Fruit fly (Drosophila melanogaster): ENCODE data around the gene CG10163.

The CG10163 gene

DNA sequence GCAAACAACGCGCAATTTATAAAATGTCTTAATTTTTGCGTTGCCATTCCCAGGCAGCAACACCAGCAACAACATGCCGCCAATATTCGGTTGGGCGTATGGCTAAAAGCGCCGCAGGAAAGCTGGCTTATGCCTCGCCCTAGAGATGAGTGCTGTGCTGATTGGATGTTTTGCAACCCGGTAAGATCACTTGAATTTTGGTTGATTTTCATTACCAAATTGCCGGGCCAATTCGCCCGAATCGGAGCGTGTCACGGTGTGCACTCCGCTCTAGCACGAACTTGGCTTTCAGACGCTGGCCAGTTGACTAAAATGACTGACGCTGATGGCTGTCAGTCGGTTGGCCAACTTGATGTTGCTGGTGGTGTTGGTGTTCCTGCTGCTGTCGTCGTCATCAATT is 26.9 kb upstream of the CG10163 start (continued):
- TF ChIP-seq Hr39 (GFP tag; optimal IDR thresholded peaks at IDR 0.05) (peak; percentile 38), Lpt (GFP tag; optimal IDR thresholded peaks at IDR 0.05) (peak; percentile 10), Eip78C (GFP tag) (peak; percentile 83), CG16779 (tag; optimal IDR thresholded peaks at IDR 0.05) (peak; percentile 8), salr (GFP tag; optimal IDR thresholded peaks at IDR 0.05) (peak in 1 of 2 experiments; percentile 46), Met (GFP tag; optimal IDR thresholded peaks at IDR 0.05) (peak; percentile 52), Gug (GFP tag; IDR thresholded peaks at IDR 0.05) (no peak), svp (GFP tag) (peak; percentile 86), Eip75B (GFP tag; optimal IDR thresholded peaks at IDR 0.05) (peak; percentile 49), Ets96B (tag; optimal IDR thresholded peaks at IDR 0.05) (peak; percentile 58), CG8119 (GFP tag; IDR thresholded peaks at IDR 0.05) (peak; percentile 69; the same call in 2 of the 3 replicates), fd59A (GFP tag; optimal IDR thresholded peaks at IDR 0.05) (peak; percentile 54)

DNA sequence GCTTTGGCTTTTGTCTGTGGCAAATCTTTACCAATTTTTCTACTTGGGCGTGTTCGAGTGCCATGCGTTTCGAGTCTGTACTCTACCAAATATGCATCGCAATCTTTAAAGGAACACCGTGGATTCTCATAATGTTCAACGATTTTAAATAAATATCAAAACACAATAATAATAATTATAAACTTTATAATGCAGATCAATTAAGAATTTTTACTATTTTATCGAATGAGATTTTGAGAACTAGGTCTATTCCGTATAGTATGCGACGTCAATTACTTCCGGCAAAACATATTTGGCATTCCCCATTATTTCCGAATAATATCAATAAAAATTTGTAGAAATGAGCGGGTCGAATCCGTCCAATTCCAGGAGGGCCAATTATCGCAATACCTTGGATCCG is 16.9 kb upstream of the CG10163 start, which contains the start of gene CG43168:
Gene CG43168, plus strand, starts transcription at position 301 of the 400 bp plus-strand sequence.
- no peak for TF ChIP-seq CG11294 (GFP tag; IDR thresholded peaks at IDR 0.05)
- TF ChIP-seq Eip78C (GFP tag), result peak; percentile 25

DNA sequence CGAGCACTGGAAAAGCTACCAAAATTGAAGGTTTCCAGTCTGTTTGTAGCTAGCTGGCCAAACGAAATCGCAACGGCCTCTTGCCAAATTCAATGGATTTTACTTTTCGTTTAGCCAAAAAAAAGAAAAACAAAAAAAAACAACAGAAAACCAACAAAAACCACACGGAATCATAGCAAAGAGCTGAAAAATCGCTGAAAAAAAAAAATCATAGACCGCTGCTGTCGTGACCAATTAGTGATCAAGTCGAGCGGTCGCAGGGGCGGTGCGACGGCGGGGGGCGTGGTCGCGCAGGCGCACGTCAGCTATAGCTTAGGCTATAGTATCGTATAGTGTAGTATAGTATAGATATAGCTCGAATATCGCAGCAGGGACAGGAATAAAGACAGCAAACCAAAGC is 16.4 kb upstream of the CG10163 start:
- no peak for TF ChIP-seq CG3032 (tag; optimal IDR thresholded peaks at IDR 0.05)
- TF ChIP-seq salr (GFP tag; optimal IDR thresholded peaks at IDR 0.05), result no peak
- peak; percentile 53 for TF ChIP-seq net (GFP tag; optimal IDR thresholded peaks at IDR 0.05)
- no peak for TF ChIP-seq Blimp-1 (GFP tag; optimal IDR thresholded peaks at IDR 0.05)
- TF ChIP-seq CG32006 (GFP tag; optimal IDR thresholded peaks at IDR 0.05), result peak; percentile 15
- peak; percentile 40; the same call in 1 of the 2 replicates for TF ChIP-seq CG11294 (GFP tag; IDR thresholded peaks at IDR 0.05)
- TF ChIP-seq Hr39 (GFP tag; optimal IDR thresholded peaks at IDR 0.05), result no peak
- TF ChIP-seq CG11762 (GFP tag; optimal IDR thresholded peaks at IDR 0.05; ENCODE audit: insufficient read depth), result no peak
- no peak for TF ChIP-seq CG4318 (GFP tag; optimal IDR thresholded peaks at IDR 0.05)
- TF ChIP-seq Eip78C (GFP tag), result peak; percentile 55
- TF ChIP-seq esn (GFP tag; optimal IDR thresholded peaks at IDR 0.05), result no peak
- peak; percentile 88 for TF ChIP-seq CG8119 (GFP tag; IDR thresholded peaks at IDR 0.05)
- TF ChIP-seq Smox (GFP tag; optimal IDR thresholded peaks at IDR 0.05), result no peak
- no peak for TF ChIP-seq Eip93F (GFP tag; optimal IDR thresholded peaks at IDR 0.05)
- TF ChIP-seq CG34406 (GFP tag; optimal IDR thresholded peaks at IDR 0.05), result no peak
- no peak for TF ChIP-seq Hr4 (GFP tag; optimal IDR thresholded peaks at IDR 0.05)
- no peak for TF ChIP-seq CG11902 (GFP tag; optimal IDR thresholded peaks at IDR 0.05)
- peak; percentile 78 for TF ChIP-seq eg (GFP tag; IDR thresholded peaks at IDR 0.05)
- no peak for TF ChIP-seq fd59A (GFP tag; optimal IDR thresholded peaks at IDR 0.05)
- no peak for TF ChIP-seq CG31627 (GFP tag; optimal IDR thresholded peaks at IDR 0.05)
- TF ChIP-seq CG6163 (GFP tag; IDR thresholded peaks at IDR 0.05), result peak; percentile 32; the same call in 1 of the 3 replicates
- peak; percentile 64 for TF ChIP-seq Lpt (GFP tag; optimal IDR thresholded peaks at IDR 0.05)
- TF ChIP-seq CG7368 (GFP tag; optimal IDR thresholded peaks at IDR 0.05), result no peak
- no peak for TF ChIP-seq CG16779 (tag; optimal IDR thresholded peaks at IDR 0.05)
- no peak for TF ChIP-seq vri (GFP tag; optimal IDR thresholded peaks at IDR 0.05)
- no peak for TF ChIP-seq Ets21C (GFP tag; optimal IDR thresholded peaks at IDR 0.05)
- TF ChIP-seq CG8632 (GFP tag; optimal IDR thresholded peaks at IDR 0.05), result no peak
- TF ChIP-seq Sox15 (GFP tag; optimal IDR thresholded peaks at IDR 0.05), result no peak
- TF ChIP-seq CG15336 (GFP tag; IDR thresholded peaks at IDR 0.05), result peak; percentile 86
- no peak for TF ChIP-seq Sox102F (GFP tag; optimal IDR thresholded peaks at IDR 0.05)
- TF ChIP-seq dac (GFP tag; optimal IDR thresholded peaks at IDR 0.05), result no peak
- TF ChIP-seq pdm3 (GFP tag; optimal IDR thresholded peaks at IDR 0.05), result no peak
- no peak for TF ChIP-seq svp (GFP tag)
- TF ChIP-seq spab (GFP tag; optimal IDR thresholded peaks at IDR 0.05), result no peak
- TF ChIP-seq Met (GFP tag; optimal IDR thresholded peaks at IDR 0.05), result no peak
- TF ChIP-seq topi (GFP tag; optimal IDR thresholded peaks at IDR 0.05), result no peak
- TF ChIP-seq CG6276 (GFP tag; optimal IDR thresholded peaks at IDR 0.05), result peak; percentile 3
- no peak for TF ChIP-seq dsx (GFP tag; optimal IDR thresholded peaks at IDR 0.05; ENCODE audit: poor library complexity, severe bottlenecking)
- TF ChIP-seq CG9139 (GFP tag; optimal IDR thresholded peaks at IDR 0.05), result no peak
- TF ChIP-seq Hr38 (GFP tag; optimal IDR thresholded peaks at IDR 0.05), result peak; percentile 3
- no peak for TF ChIP-seq CG3919 (GFP tag; optimal IDR thresholded peaks at IDR 0.05)
- TF ChIP-seq cyc (GFP tag; optimal IDR thresholded peaks at IDR 0.05), result no peak
- TF ChIP-seq achi (GFP tag; optimal IDR thresholded peaks at IDR 0.05), result no peak

Measured in whole organism, prepupa.